Worm (Caenorhabditis elegans) whole organism, mixed stage, embryonic: ENCODE results near the gene F42E11.3.

Source experiments
- M03D4.4 ChIP-seq: sonication (generic microtip); optimal IDR thresholded peaks from 2 replicates; lab custom pipeline; 2017; ENCODE audit warnings: mild to moderate bottlenecking, missing genetic modification characterization, missing compliant biosample characterization
- bed-3 ChIP-seq: fragments of 200-800 bp; sonication (Bioruptor generic); optimal IDR thresholded peaks from 3 replicates; lab custom pipeline; 2018; ENCODE audit warnings: mild to moderate bottlenecking, missing genetic modification characterization, moderate library complexity, missing compliant biosample characterization
- ceh-43 ChIP-seq: fragments of 200-800 bp; sonication (Bioruptor generic); optimal IDR thresholded peaks from 2 replicates; lab custom pipeline; 2018; ENCODE audit warnings: mild to moderate bottlenecking, missing genetic modification characterization, moderate library complexity, missing compliant biosample characterization
- ceh-83 ChIP-seq: fragments of 200-800 bp; sonication (Bioruptor generic); optimal IDR thresholded peaks from 2 replicates; lab custom pipeline; 2018; ENCODE audit warnings: mild to moderate bottlenecking, missing genetic modification characterization, missing compliant biosample characterization
- ces-1 ChIP-seq: fragments of 150-350 bp; optimal IDR thresholded peaks from 2 replicates; lab custom pipeline; 2014; ENCODE audit warnings: missing biosample characterization, missing genetic modification reagents, missing genetic modification characterization
- cnd-1 ChIP-seq: fragments of 200-800 bp; sonication (Bioruptor generic); optimal IDR thresholded peaks from 2 replicates; lab custom pipeline; 2018; ENCODE audit warnings: mild to moderate bottlenecking, missing genetic modification characterization, missing compliant biosample characterization
- drap-1 ChIP-seq: fragments of 200-800 bp; sonication (Bioruptor generic); optimal IDR thresholded peaks from 3 replicates; lab custom pipeline; 2018; ENCODE audit warnings: mild to moderate bottlenecking, missing genetic modification characterization, missing compliant biosample characterization
- elt-1 ChIP-seq: sonication (generic microtip); optimal IDR thresholded peaks from 2 replicates; lab custom pipeline; 2017; ENCODE audit warnings: missing genetic modification characterization, mild to moderate bottlenecking, missing compliant biosample characterization, antibody characterized with exemption, moderate library complexity, borderline replicate concordance; ENCODE audit not compliant: insufficient read depth
- ham-2 ChIP-seq: fragments of 200-800 bp; sonication (Bioruptor generic); optimal IDR thresholded peaks from 2 replicates; lab custom pipeline; 2018; ENCODE audit warnings: mild to moderate bottlenecking, missing genetic modification characterization, missing compliant biosample characterization
- hlh-1 ChIP-seq: fragments of 150-350 bp; optimal IDR thresholded peaks from 2 replicates; lab custom pipeline; 2014; ENCODE audit warnings: missing biosample characterization, missing genetic modification reagents, missing genetic modification characterization
- lin-13 ChIP-seq: fragments of 150-350 bp; optimal IDR thresholded peaks from 2 replicates; lab custom pipeline; 2014; ENCODE audit warnings: missing biosample characterization, missing genetic modification characterization
- lin-32 ChIP-seq: fragments of 200-800 bp; sonication (Bioruptor generic); optimal IDR thresholded peaks from 2 replicates; lab custom pipeline; 2018; ENCODE audit warnings: mild to moderate bottlenecking, missing genetic modification characterization, missing compliant biosample characterization
- lsy-2 ChIP-seq: fragments of 150-350 bp; optimal IDR thresholded peaks from 2 replicates; lab custom pipeline; 2014; ENCODE audit warnings: missing biosample characterization, missing genetic modification characterization
- mab-5 ChIP-seq: fragments of 150-350 bp; optimal IDR thresholded peaks from 2 replicates; lab custom pipeline; 2014; ENCODE audit warnings: missing biosample characterization, missing genetic modification characterization
- mep-1 ChIP-seq: fragments of 150-350 bp; optimal IDR thresholded peaks from 2 replicates; lab custom pipeline; 2017; ENCODE audit warnings: missing biosample characterization, missing genetic modification reagents, missing genetic modification characterization, inconsistent platforms
- mls-2 ChIP-seq: sonication (generic microtip); optimal IDR thresholded peaks from 2 replicates; lab custom pipeline; 2016; ENCODE audit warnings: mild to moderate bottlenecking, missing genetic modification characterization, moderate library complexity, missing compliant biosample characterization
- nhr-12 ChIP-seq: fragments of 150-350 bp; optimal IDR thresholded peaks from 2 replicates; lab custom pipeline; 2014; ENCODE audit warnings: missing biosample characterization, missing genetic modification characterization
- nhr-2 ChIP-seq: fragments of 150-350 bp; optimal IDR thresholded peaks from 2 replicates; lab custom pipeline; 2014; ENCODE audit warnings: missing biosample characterization, missing genetic modification characterization
- nhr-237 ChIP-seq: fragments of 150-350 bp; optimal IDR thresholded peaks from 2 replicates; lab custom pipeline; 2014; ENCODE audit warnings: missing biosample characterization, missing genetic modification characterization
- nhr-28 ChIP-seq: fragments of 150-350 bp; optimal IDR thresholded peaks from 2 replicates; lab custom pipeline; 2014; ENCODE audit warnings: missing biosample characterization, missing genetic modification characterization
- nhr-76 ChIP-seq: sonication (generic microtip); optimal IDR thresholded peaks from 2 replicates; lab custom pipeline; 2017; ENCODE audit warnings: missing biosample characterization, missing genetic modification characterization
- pha-4 ChIP-seq: fragments of 150-350 bp; optimal IDR thresholded peaks from 2 replicates; lab custom pipeline; 2018; ENCODE audit warnings: missing biosample characterization, missing genetic modification reagents, missing genetic modification characterization
- sem-2 ChIP-seq: fragments of 200-800 bp; sonication (Bioruptor generic); optimal IDR thresholded peaks from 2 replicates; lab custom pipeline; 2018; ENCODE audit warnings: mild to moderate bottlenecking, missing genetic modification characterization, missing compliant biosample characterization
- snpc-4 ChIP-seq: fragments of 150-350 bp; optimal IDR thresholded peaks from 2 replicates; lab custom pipeline; 2014; ENCODE audit warnings: missing biosample characterization, missing genetic modification characterization
- sptf-1 ChIP-seq: sonication (generic microtip); optimal IDR thresholded peaks from 2 replicates; lab custom pipeline; 2017; ENCODE audit warnings: mild to moderate bottlenecking, missing genetic modification characterization, moderate library complexity, missing compliant biosample characterization
- tbx-8 ChIP-seq: fragments of 200-800 bp; sonication (Bioruptor generic); optimal IDR thresholded peaks from 2 replicates; lab custom pipeline; 2018; ENCODE audit warnings: mild to moderate bottlenecking, missing genetic modification characterization, moderate library complexity, missing compliant biosample characterization
- unc-39 ChIP-seq: fragments of 150-350 bp; optimal IDR thresholded peaks from 2 replicates; lab custom pipeline; 2014; ENCODE audit warnings: missing biosample characterization, missing genetic modification characterization
- unc-62 ChIP-seq: fragments of 150-350 bp; optimal IDR thresholded peaks from 2 replicates; lab custom pipeline; 2014; ENCODE audit warnings: missing biosample characterization, missing genetic modification reagents, missing genetic modification characterization
- zip-8 ChIP-seq: fragments of 150-350 bp; optimal IDR thresholded peaks from 2 replicates; lab custom pipeline; 2014; ENCODE audit warnings: missing biosample characterization, missing genetic modification characterization
- ztf-11 ChIP-seq: fragments of 150-350 bp; optimal IDR thresholded peaks from 2 replicates; lab custom pipeline; 2014; ENCODE audit warnings: missing biosample characterization, missing genetic modification characterization

F42E11.3 gene

ce11 chrX:11351856-11352255 is 23.6 kb downstream of the F42E11.3 start, which contains the start of gene pgp-3:
Gene pgp-3 (plus strand): TSS chrX:11352156.
- TF ChIP-seq drap-1 (GFP tag; lab: Kevin White, UChicago) (no peak), mls-2 (tag; lab: Kevin White, UChicago) (no peak), M03D4.4 (tag; lab: Kevin White, UChicago) (no peak)

ce11 chrX:11351288-11351687 is 24.1 kb downstream of the F42E11.3 start:
- no peak for TF ChIP-seq lsy-2 (tag; lab: Kevin White, UChicago)
- TF ChIP-seq sptf-1 (tag; lab: Kevin White, UChicago), result no peak
- TF ChIP-seq drap-1 (GFP tag; lab: Kevin White, UChicago), result no peak
- no peak for TF ChIP-seq lin-32 (GFP tag; lab: Kevin White, UChicago)
- no peak for TF ChIP-seq tbx-8 (GFP tag; lab: Kevin White, UChicago)
- no peak for TF ChIP-seq M03D4.4 (tag; lab: Kevin White, UChicago)
- no peak for TF ChIP-seq nhr-237 (tag; lab: Kevin White, UChicago)
- no peak for TF ChIP-seq nhr-12 (tag; lab: Kevin White, UChicago)
- no peak for TF ChIP-seq ceh-83 (GFP tag; lab: Kevin White, UChicago)
- TF ChIP-seq bed-3 (GFP tag; lab: Kevin White, UChicago), result no peak

ce11 chrX:11346155-11346554 is 29.3 kb downstream of the F42E11.3 start, which contains the start of gene oct-2:
Gene oct-2 (plus strand): TSS chrX:11346455.
- no peak for TF ChIP-seq pha-4 (tag; lab: Kevin White, UChicago)
- TF ChIP-seq snpc-4, result no peak
- no peak for TF ChIP-seq hlh-1 (tag; lab: Kevin White, UChicago)

ce11 chrX:11345471-11345870 is 29.9 kb downstream of the F42E11.3 start:
- TF ChIP-seq ceh-43 (no peak), ces-1 (peak; percentile 89)

- TF ChIP-seq hlh-1 (tag; lab: Kevin White, UChicago), result peak; percentile 61
- TF ChIP-seq unc-39 (tag; lab: Kevin White, UChicago), result no peak
- peak; percentile 21 for TF ChIP-seq unc-62 (GFP tag; lab: Kevin White, UChicago)
- TF ChIP-seq, all 35 proteins: peak for 2
Measured at ce11 chrX:11344899-11345298, 30.5 kb downstream of the F42E11.3 start.

- TF ChIP-seq M03D4.4 (tag; lab: Kevin White, UChicago) (no peak), tbx-8 (GFP tag; lab: Kevin White, UChicago) (no peak), sem-2 (no peak), pha-4 (tag; lab: Kevin White, UChicago) (no peak), nhr-28 (tag; lab: Kevin White, UChicago) (no peak), lsy-2 (tag; lab: Kevin White, UChicago) (no peak), ceh-43 (no peak), sptf-1 (tag; lab: Kevin White, UChicago) (no peak), bed-3 (GFP tag; lab: Kevin White, UChicago) (no peak), cnd-1 (tag; lab: Kevin White, UChicago) (no peak), ham-2 (GFP tag; lab: Kevin White, UChicago) (no peak)
Measured at ce11 chrX:11340478-11340877, 34.9 kb downstream of the F42E11.3 start.

- TF ChIP-seq mep-1 (tag; lab: Kevin White, UChicago), result peak; percentile 21
- TF ChIP-seq ham-2 (GFP tag; lab: Kevin White, UChicago), result peak; percentile 23
- TF ChIP-seq lin-13 (tag; lab: Kevin White, UChicago), result peak; percentile 24
- no peak for TF ChIP-seq mab-5 (tag; lab: Kevin White, UChicago)
- TF ChIP-seq mls-2 (tag; lab: Kevin White, UChicago), result peak; percentile 15
- no peak for TF ChIP-seq ces-1
- no peak for TF ChIP-seq sem-2
- no peak for TF ChIP-seq nhr-76 (tag; lab: Kevin White, UChicago)
- TF ChIP-seq zip-8 (tag; lab: Kevin White, UChicago), result no peak
- TF ChIP-seq M03D4.4 (tag; lab: Kevin White, UChicago), result peak; percentile 27
- TF ChIP-seq ztf-11 (tag; lab: Kevin White, UChicago), result no peak
- TF ChIP-seq nhr-28 (tag; lab: Kevin White, UChicago), result no peak
- no peak for TF ChIP-seq unc-39 (tag; lab: Kevin White, UChicago)
- no peak for TF ChIP-seq lsy-2 (tag; lab: Kevin White, UChicago)
- peak; percentile 71 for TF ChIP-seq elt-1 (tag; lab: Kevin White, UChicago)
- TF ChIP-seq bed-3 (GFP tag; lab: Kevin White, UChicago), result no peak
- peak; percentile 27 for TF ChIP-seq sptf-1 (tag; lab: Kevin White, UChicago)
- TF ChIP-seq snpc-4, result no peak
- peak; percentile 15 for TF ChIP-seq nhr-12 (tag; lab: Kevin White, UChicago)
- peak; percentile 52 for TF ChIP-seq nhr-2
- TF ChIP-seq, all 35 proteins: peak for 9
Measured at ce11 chrX:11339375-11339924, 36.0 kb downstream of the F42E11.3 start, which contains the start of gene aco-1. Gene aco-1 (plus strand): TSS chrX:11339874.
